Worm (Caenorhabditis elegans) whole organism, L1 larva: ENCODE results near the gene sri-6.

Experiments
- nhr-11 ChIP-seq: fragments of 150-350 bp; optimal IDR thresholded peaks from 2 replicates; lab custom pipeline; 2014; ENCODE audit warnings: missing biosample characterization, missing genetic modification characterization
- nhr-237 ChIP-seq: fragments of 150-350 bp; optimal IDR thresholded peaks from 2 replicates; lab custom pipeline; 2014; ENCODE audit warnings: missing biosample characterization, missing genetic modification characterization
- nhr-77 ChIP-seq: fragments of 150-350 bp; optimal IDR thresholded peaks from 2 replicates; lab custom pipeline; 2014; ENCODE audit warnings: missing biosample characterization, missing genetic modification characterization
- pag-3 ChIP-seq: sonication (generic microtip); optimal IDR thresholded peaks from 2 replicates; lab custom pipeline; 2017; ENCODE audit warnings: missing genetic modification characterization, mild to moderate bottlenecking, missing compliant biosample characterization, antibody characterized with exemption, borderline replicate concordance; ENCODE audit not compliant: insufficient read depth
- pax-3 ChIP-seq: fragments of 200-800 bp; sonication (Bioruptor generic); optimal IDR thresholded peaks from 2 replicates; lab custom pipeline; 2018; ENCODE audit warnings: mild to moderate bottlenecking, missing genetic modification characterization, moderate library complexity, missing compliant biosample characterization
- unc-62 ChIP-seq: fragments of 150-350 bp; optimal IDR thresholded peaks from 2 replicates; lab custom pipeline; 2014; ENCODE audit warnings: missing biosample characterization, missing genetic modification reagents, missing genetic modification characterization

ce11 chrV:13170497-13170896 is 15.0 kb upstream of the sri-6 start:
- TF ChIP-seq nhr-11 (tag; lab: Kevin White, UChicago) (no peak), nhr-237 (tag; lab: Kevin White, UChicago) (no peak), unc-62 (no peak), pax-3 (no peak), nhr-77 (tag; lab: Kevin White, UChicago) (no peak), pag-3 (no peak)
